Fruit fly (Drosophila melanogaster) whole organism, embryonic: ENCODE results near the gene Oatp26F.

Experiments used
- CG10147 ChIP-seq: fragments of 200-800 bp; sonication (Bioruptor generic); optimal IDR thresholded peaks from 2 replicates; lab custom pipeline; 2019; ENCODE audit warnings: missing biosample characterization, mild to moderate bottlenecking, missing genetic modification characterization, moderate library complexity
- CG16779 ChIP-seq: fragments of 200-800 bp; sonication (Bioruptor generic); IDR thresholded peaks from 2 replicates; pipeline ENCODE4 v1.3.6; 2022; ENCODE audit warnings: missing biosample characterization, missing genetic modification characterization
- CG16815 ChIP-seq: fragments of 200-800 bp; sonication (Bioruptor generic); optimal IDR thresholded peaks from 3 replicates; lab custom pipeline; 2017; ENCODE audit warnings: missing biosample characterization, mild to moderate bottlenecking, missing genetic modification characterization
- CG17328 ChIP-seq: fragments of 200-800 bp; sonication (Bioruptor generic); IDR thresholded peaks from 2 replicates; pipeline ENCODE4 v1.3.6; 2022; ENCODE audit warnings: missing biosample characterization, missing genetic modification characterization
- CG1792 ChIP-seq: fragments of 200-800 bp; sonication (Bioruptor generic); optimal IDR thresholded peaks from 2 replicates; lab custom pipeline; 2016; ENCODE audit warnings: missing biosample characterization, missing genetic modification characterization
- CG18262 ChIP-seq: fragments of 200-800 bp; optimal IDR thresholded peaks from 3 replicates; lab custom pipeline; 2019; ENCODE audit warnings: missing biosample characterization, mild to moderate bottlenecking, missing genetic modification characterization, moderate library complexity
- CG31224 ChIP-seq: fragments of 200-800 bp; sonication (Bioruptor generic); IDR thresholded peaks from 2 replicates; pipeline ENCODE4 v1.3.6; 2022; ENCODE audit warnings: missing biosample characterization, missing genetic modification characterization
- CG31441 ChIP-seq: fragments of 200-800 bp; sonication (Bioruptor generic); IDR thresholded peaks from 2 replicates; pipeline ENCODE4 v1.3.6; 2022; ENCODE audit warnings: missing biosample characterization, missing genetic modification characterization
- CG34224 ChIP-seq: fragments of 200-800 bp; sonication (Bioruptor generic); IDR thresholded peaks from 3 replicates; pipeline ENCODE4 v1.3.6; 2022; ENCODE audit warnings: missing biosample characterization, missing genetic modification characterization; ENCODE audit not compliant: partially characterized antibody
- CG6175 ChIP-seq: fragments of 200-800 bp; sonication (Bioruptor generic); IDR thresholded peaks from 3 replicates; pipeline ENCODE4 v1.3.6; 2022; ENCODE audit warnings: missing biosample characterization, missing genetic modification characterization
- CG6654 ChIP-seq: fragments of 200-800 bp; sonication (Bioruptor generic); optimal IDR thresholded peaks from 2 replicates; lab custom pipeline; 2017; ENCODE audit warnings: missing biosample characterization, mild to moderate bottlenecking, missing genetic modification characterization
- CG7357 ChIP-seq: fragments of 200-800 bp; sonication (Bioruptor generic); IDR thresholded peaks from 3 replicates; pipeline ENCODE4 v1.3.6; 2022; ENCODE audit warnings: missing biosample characterization, missing genetic modification characterization
- CG7372 ChIP-seq: fragments of 200-800 bp; sonication (Bioruptor generic); IDR thresholded peaks from 2 replicates; pipeline ENCODE4 v1.3.6; 2022; ENCODE audit warnings: missing biosample characterization, missing genetic modification characterization
- CG8281 ChIP-seq: fragments of 200-800 bp; sonication (Bioruptor generic); optimal IDR thresholded peaks from 2 replicates; lab custom pipeline; 2018; ENCODE audit warnings: missing biosample characterization, mild to moderate bottlenecking, missing genetic modification characterization, moderate library complexity
- CG9215 ChIP-seq: fragments of 200-800 bp; sonication (Bioruptor generic); IDR thresholded peaks from 2 replicates; pipeline ENCODE4 v1.3.6; 2022; ENCODE audit warnings: missing biosample characterization, missing genetic modification characterization
- CG9609 ChIP-seq: fragments of 200-800 bp; sonication (Bioruptor generic); optimal IDR thresholded peaks from 3 replicates; lab custom pipeline; 2016; ENCODE audit warnings: missing biosample characterization, missing genetic modification characterization
- CG9797 ChIP-seq: fragments of 200-800 bp; sonication (Bioruptor generic); optimal IDR thresholded peaks from 3 replicates; lab custom pipeline; 2018; ENCODE audit warnings: missing biosample characterization, mild to moderate bottlenecking, missing genetic modification characterization
- Deaf1 ChIP-seq: fragments of 200-800 bp; optimal IDR thresholded peaks from 3 replicates; lab custom pipeline; 2019; ENCODE audit warnings: missing biosample characterization, mild to moderate bottlenecking, missing genetic modification characterization, moderate library complexity
- Doc3 ChIP-seq: fragments of 200-800 bp; sonication (Bioruptor generic); IDR thresholded peaks from 3 replicates; pipeline ENCODE4 v1.3.6; 2022; ENCODE audit warnings: missing biosample characterization, missing genetic modification characterization; ENCODE audit not compliant: partially characterized antibody
- Eip74EF ChIP-seq, 2 experiments: fragments of 200-800 bp in 1 of 2; fragments of >200 bp in 1 of 2; sonication (Bioruptor generic) in 1 of 2; optimal IDR thresholded peaks; 2 replicates each; lab custom pipeline; 2017 to 2019; ENCODE audit warnings: missing biosample characterization in 2 of 2, missing genetic modification characterization in 2 of 2, mild to moderate bottlenecking in 1 of 2, moderate library complexity in 1 of 2
- Ets65A ChIP-seq: fragments of 200-800 bp; sonication (Bioruptor generic); peaks from one replicate; lab custom pipeline; 2016; ENCODE audit warnings: missing biosample characterization, missing genetic modification characterization
- HLH4C ChIP-seq: fragments of 200-800 bp; sonication (Bioruptor generic); IDR thresholded peaks from 3 replicates; pipeline ENCODE4 v1.3.6; 2022; ENCODE audit warnings: missing biosample characterization, missing genetic modification characterization; ENCODE audit not compliant: partially characterized antibody
- HmgZ ChIP-seq: fragments of 200-800 bp; sonication (Bioruptor generic); optimal IDR thresholded peaks from 2 replicates; lab custom pipeline; 2018; ENCODE audit warnings: missing biosample characterization, mild to moderate bottlenecking, missing genetic modification characterization
- Mes4 ChIP-seq: fragments of 200-800 bp; sonication (Bioruptor generic); optimal IDR thresholded peaks from 2 replicates; lab custom pipeline; 2016; ENCODE audit warnings: missing biosample characterization, missing genetic modification characterization
- Oli ChIP-seq: fragments of 200-800 bp; sonication (Bioruptor generic); optimal IDR thresholded peaks from 2 replicates; lab custom pipeline; 2018; ENCODE audit warnings: missing biosample characterization, mild to moderate bottlenecking, missing genetic modification characterization, moderate library complexity
- Scr ChIP-seq: fragments of 200-800 bp; sonication (Bioruptor generic); IDR thresholded peaks from 2 replicates; pipeline ENCODE4 v1.3.6; 2022; ENCODE audit warnings: missing biosample characterization, missing genetic modification characterization; ENCODE audit not compliant: partially characterized antibody
- Sry-β ChIP-seq: fragments of 200-800 bp; sonication (Bioruptor generic); optimal IDR thresholded peaks from 2 replicates; lab custom pipeline; 2018; ENCODE audit warnings: missing biosample characterization, mild to moderate bottlenecking, missing genetic modification characterization, moderate library complexity
- Trl ChIP-seq, 3 experiments: fragments of >200 bp in 2 of 3; fragments of 200-800 bp in 1 of 3; sonication (Bioruptor generic) in 1 of 3; optimal IDR thresholded peaks; 2 replicates in 1 of 3; 3 replicates in 2 of 3; lab custom pipeline; 2016 to 2017; ENCODE audit warnings: missing biosample characterization in 1 of 3, missing genetic modification characterization in 1 of 3
- YL-1 ChIP-seq: fragments of 200-800 bp; sonication (Bioruptor generic); optimal IDR thresholded peaks from 3 replicates; lab custom pipeline; 2017; ENCODE audit warnings: missing biosample characterization, mild to moderate bottlenecking, missing genetic modification characterization
- ase ChIP-seq: fragments of 200-800 bp; sonication (Bioruptor generic); IDR thresholded peaks from 3 replicates; pipeline ENCODE4 v1.3.6; 2022; ENCODE audit warnings: missing biosample characterization, missing genetic modification characterization
- bigmax ChIP-seq: fragments of 200-800 bp; sonication (Bioruptor generic); optimal IDR thresholded peaks from 2 replicates; lab custom pipeline; 2018; ENCODE audit warnings: missing biosample characterization, mild to moderate bottlenecking, missing genetic modification characterization
- br ChIP-seq: fragments of >200 bp; optimal IDR thresholded peaks from 2 replicates; lab custom pipeline; 2017
- chinmo ChIP-seq: fragments of 200-800 bp; sonication (Bioruptor generic); IDR thresholded peaks from 4 replicates; pipeline ENCODE4 v1.3.6; 2022; ENCODE audit warnings: missing biosample characterization, missing genetic modification characterization; ENCODE audit not compliant: partially characterized antibody
- corto ChIP-seq: fragments of 200-800 bp; sonication (Bioruptor generic); optimal IDR thresholded peaks from 2 replicates; lab custom pipeline; 2016; ENCODE audit warnings: missing biosample characterization, mild to moderate bottlenecking, missing genetic modification characterization, moderate library complexity
- emc ChIP-seq: fragments of 200-800 bp; sonication (Bioruptor generic); optimal IDR thresholded peaks from 2 replicates; lab custom pipeline; 2016; ENCODE audit warnings: missing biosample characterization, missing genetic modification characterization
- esg ChIP-seq: fragments of 200-800 bp; sonication (Bioruptor generic); conservative IDR thresholded peaks from 2 replicates; pipeline ENCODE4 v1.3.6; 2022; ENCODE audit warnings: missing biosample characterization, missing genetic modification characterization
- eyg ChIP-seq: fragments of 200-800 bp; sonication (Bioruptor generic); optimal IDR thresholded peaks from 3 replicates; lab custom pipeline; 2016; ENCODE audit warnings: missing biosample characterization, missing genetic modification characterization
- fu2 ChIP-seq: fragments of 200-800 bp; sonication (Bioruptor generic); optimal IDR thresholded peaks from 2 replicates; lab custom pipeline; 2016; ENCODE audit warnings: missing biosample characterization, missing genetic modification characterization
- gce ChIP-seq: fragments of 200-800 bp; sonication (Bioruptor generic); IDR thresholded peaks from 3 replicates; pipeline ENCODE4 v1.3.6; 2022; ENCODE audit warnings: missing biosample characterization, missing genetic modification characterization
- gcm ChIP-seq: fragments of 200-800 bp; sonication (Bioruptor generic); optimal IDR thresholded peaks from 2 replicates; lab custom pipeline; 2019; ENCODE audit warnings: missing biosample characterization, mild to moderate bottlenecking, missing genetic modification characterization, moderate library complexity
- gfzf ChIP-seq: fragments of 200-800 bp; sonication (Bioruptor generic); optimal IDR thresholded peaks from 2 replicates; lab custom pipeline; 2016; ENCODE audit warnings: missing biosample characterization, mild to moderate bottlenecking, missing genetic modification characterization, moderate library complexity
- hbn ChIP-seq: fragments of 200-800 bp; sonication (Bioruptor generic); IDR thresholded peaks from 2 replicates; pipeline ENCODE4 v1.3.6; 2022; ENCODE audit warnings: missing biosample characterization, missing genetic modification characterization; ENCODE audit not compliant: partially characterized antibody
- jing ChIP-seq: fragments of 200-800 bp; sonication (Bioruptor generic); optimal IDR thresholded peaks from 2 replicates; lab custom pipeline; 2018; ENCODE audit warnings: missing biosample characterization, mild to moderate bottlenecking, missing genetic modification characterization
- lilli ChIP-seq: fragments of 200-800 bp; sonication (Bioruptor generic); optimal IDR thresholded peaks from 3 replicates; lab custom pipeline; 2016; ENCODE audit warnings: missing biosample characterization, missing genetic modification characterization
- schlank ChIP-seq: fragments of 200-800 bp; sonication (Bioruptor generic); optimal IDR thresholded peaks from 2 replicates; lab custom pipeline; 2018; ENCODE audit warnings: missing biosample characterization, mild to moderate bottlenecking, missing genetic modification characterization
- sd ChIP-seq: fragments of 200-800 bp; sonication (Bioruptor generic); optimal IDR thresholded peaks from 3 replicates; lab custom pipeline; 2018; ENCODE audit warnings: missing biosample characterization, mild to moderate bottlenecking, missing genetic modification characterization, moderate library complexity
- ssp ChIP-seq: fragments of 200-800 bp; sonication (Bioruptor generic); IDR thresholded peaks from 2 replicates; pipeline ENCODE4 v1.3.6; 2022; ENCODE audit warnings: missing biosample characterization, missing genetic modification characterization
- tin ChIP-seq: fragments of 200-800 bp; sonication (Bioruptor generic); optimal IDR thresholded peaks from 3 replicates; lab custom pipeline; 2016; ENCODE audit warnings: missing biosample characterization, missing genetic modification characterization
- tll ChIP-seq, 2 experiments: fragments of 200-800 bp in 1 of 2; fragments of >200 bp in 1 of 2; sonication (Bioruptor generic) in 1 of 2; optimal IDR thresholded peaks; 2 replicates each; lab custom pipeline; 2017 to 2019; ENCODE audit warnings: missing biosample characterization in 2 of 2, missing genetic modification characterization in 2 of 2, mild to moderate bottlenecking in 1 of 2, moderate library complexity in 1 of 2
- z ChIP-seq: fragments of 200-800 bp; sonication (Bioruptor generic); IDR thresholded peaks from 3 replicates; pipeline ENCODE4 v1.3.6; 2022; ENCODE audit warnings: missing biosample characterization, missing genetic modification characterization

Oatp26F gene

dm6 chr2L:6644421-6645059 is 12.3 kb upstream of the Oatp26F start (continued):
- TF ChIP-seq Sry-β (GFP tag; lab: Kevin White, UChicago), result no peak
- no peak for TF ChIP-seq CG9797 (GFP tag; lab: Kevin White, UChicago)
- peak; percentile 40 for TF ChIP-seq HmgZ (tag; lab: Kevin White, UChicago)
- TF ChIP-seq emc, result no peak
- TF ChIP-seq CG31441, result no peak
- no peak for TF ChIP-seq CG17328 (GFP tag; lab: Robert Waterston, UW)
- TF ChIP-seq CG10147, result no peak
- no peak for TF ChIP-seq gce (GFP tag; lab: Robert Waterston, UW)
- no peak for TF ChIP-seq YL-1 (GFP tag; lab: Kevin White, UChicago)
- peak; percentile 96; the same call in 3 of the 4 replicates for TF ChIP-seq chinmo (GFP tag; lab: Robert Waterston, UW)
- TF ChIP-seq gcm (GFP tag; lab: Kevin White, UChicago), result no peak
- TF ChIP-seq tll (GFP tag; optimal IDR thresholded peaks at IDR 0.05; lab: Kevin White, UChicago), result no peak
- peak; percentile 47 for TF ChIP-seq corto (GFP tag; lab: Kevin White, UChicago)
- TF ChIP-seq ssp, result no peak
- TF ChIP-seq br (lab: Kevin White, UChicago), result no peak
- no peak for TF ChIP-seq CG7372 (GFP tag; lab: Robert Waterston, UW)
- TF ChIP-seq ase, result no peak
- TF ChIP-seq CG6175, result no peak
- TF ChIP-seq CG16779, result no peak
- peak in 1 of 2 experiments; percentile 1 for TF ChIP-seq Trl (optimal IDR thresholded peaks at IDR 0.05; lab: Kevin White, UChicago)
- TF ChIP-seq Trl (GFP tag; optimal IDR thresholded peaks at IDR 0.05; lab: Kevin White, UChicago), result no peak
- TF ChIP-seq CG8281, result no peak
- no peak for TF ChIP-seq CG31224 (GFP tag; lab: Robert Waterston, UW)
- peak in 1 of 2 experiments; percentile 24 for TF ChIP-seq Eip74EF (GFP tag; optimal IDR thresholded peaks at IDR 0.05; lab: Kevin White, UChicago)
- no peak for TF ChIP-seq HLH4C (GFP tag; lab: Robert Waterston, UW)
- no peak for TF ChIP-seq Mes4
- no peak for TF ChIP-seq eyg
- TF ChIP-seq CG1792 (GFP tag; lab: Kevin White, UChicago), result no peak
- peak; percentile 49; the same call in 2 of the 3 replicates for TF ChIP-seq CG34224 (GFP tag; lab: Robert Waterston, UW)
- TF ChIP-seq Oli, result no peak
- no peak for TF ChIP-seq schlank (tag; lab: Kevin White, UChicago)
- TF ChIP-seq CG6654, result no peak
- no peak for TF ChIP-seq lilli (GFP tag; lab: Kevin White, UChicago)
- TF ChIP-seq z (GFP tag; lab: Robert Waterston, UW), result no peak
- TF ChIP-seq fu2 (GFP tag; lab: Kevin White, UChicago), result no peak
- no peak for TF ChIP-seq CG18262
- TF ChIP-seq CG9215 (GFP tag; lab: Robert Waterston, UW), result no peak
- no peak for TF ChIP-seq gfzf (GFP tag; lab: Kevin White, UChicago)
- TF ChIP-seq esg (GFP tag; lab: Robert Waterston, UW), result no peak
- TF ChIP-seq CG7357 (GFP tag; lab: Robert Waterston, UW), result no peak
- TF ChIP-seq CG16815 (GFP tag; lab: Kevin White, UChicago), result no peak
- no peak for TF ChIP-seq Scr
- TF ChIP-seq sd, result peak; percentile 65
- no peak for TF ChIP-seq Deaf1 (tag; lab: Kevin White, UChicago)
- TF ChIP-seq hbn, result no peak
- TF ChIP-seq tin (GFP tag; lab: Kevin White, UChicago), result no peak
- TF ChIP-seq Doc3 (GFP tag; lab: Robert Waterston, UW), result no peak
- TF ChIP-seq Ets65A (GFP tag; lab: Kevin White, UChicago), result no peak
- TF ChIP-seq bigmax (GFP tag; lab: Kevin White, UChicago), result no peak
- TF ChIP-seq CG9609 (GFP tag; lab: Kevin White, UChicago), result no peak
- TF ChIP-seq jing (GFP tag; lab: Kevin White, UChicago), result no peak
